Fruit fly (Drosophila melanogaster) whole organism, embryonic: ENCODE data around the gene CG43750.

Experiments used
- CG1024 ChIP-seq: fragments of 200-800 bp; sonication (Bioruptor generic); IDR thresholded peaks from 2 replicates; pipeline ENCODE4 v1.3.6; 2022; ENCODE audit warnings: missing biosample characterization, missing genetic modification characterization
- CG10959 ChIP-seq: fragments of 200-800 bp; sonication (Bioruptor generic); IDR thresholded peaks from 2 replicates; pipeline ENCODE4 v1.3.6; 2022; ENCODE audit warnings: missing biosample characterization, missing genetic modification characterization
- Lpt ChIP-seq: fragments of >200 bp; optimal IDR thresholded peaks from 2 replicates; lab custom pipeline; 2018; ENCODE audit warnings: missing biosample characterization, missing genetic modification characterization
- nmo ChIP-seq: fragments of 200-800 bp; sonication (Bioruptor generic); optimal IDR thresholded peaks from 2 replicates; lab custom pipeline; 2018; ENCODE audit warnings: missing biosample characterization, mild to moderate bottlenecking, missing genetic modification characterization, moderate library complexity
- sima ChIP-seq: fragments of 200-800 bp; sonication (Bioruptor generic); optimal IDR thresholded peaks from 2 replicates; lab custom pipeline; 2016; ENCODE audit warnings: missing biosample characterization, missing genetic modification characterization
- sna ChIP-seq: fragments of 200-800 bp; sonication (Bioruptor generic); IDR thresholded peaks from 2 replicates; pipeline ENCODE4 v1.3.6; 2022; ENCODE audit warnings: missing biosample characterization, missing genetic modification characterization; ENCODE audit not compliant: partially characterized antibody
- sr ChIP-seq: fragments of 200-800 bp; sonication (Bioruptor generic); IDR thresholded peaks from 3 replicates; pipeline ENCODE4 v1.3.6; 2022; ENCODE audit warnings: missing biosample characterization, missing genetic modification characterization

- TF ChIP-seq nmo (no peak), CG10959 (GFP tag; lab: Robert Waterston, UW) (no peak), sima (no peak), sr (GFP tag; lab: Robert Waterston, UW) (no peak), Lpt (GFP tag; lab: Kevin White, UChicago) (no peak), sna (GFP tag; lab: Robert Waterston, UW) (no peak), CG1024 (GFP tag; lab: Robert Waterston, UW) (no peak)
These were observed 24.8 kb downstream of the CG43750 start for dm6 chr2L:2365655-2366214.
